Fruit fly (Drosophila melanogaster) whole organism, prepupa: ENCODE measurements around the gene CG4872.

Experiments
- CG6276 ChIP-seq: fragments of 200-800 bp; sonication (Bioruptor generic); optimal IDR thresholded peaks from 2 replicates; lab custom pipeline; 2017; ENCODE audit warnings: missing biosample characterization, mild to moderate bottlenecking, missing genetic modification characterization
- CG7368 ChIP-seq: fragments of 200-800 bp; sonication (Bioruptor generic); optimal IDR thresholded peaks from 3 replicates; lab custom pipeline; 2016; ENCODE audit warnings: missing biosample characterization, missing genetic modification characterization
- Eip93F ChIP-seq: fragments of 200-800 bp; sonication (Bioruptor generic); optimal IDR thresholded peaks from 2 replicates; lab custom pipeline; 2016; ENCODE audit warnings: missing biosample characterization, mild to moderate bottlenecking, missing genetic modification characterization
- Sox102F ChIP-seq: fragments of 200-800 bp; sonication (Bioruptor generic); optimal IDR thresholded peaks from 2 replicates; lab custom pipeline; 2016; ENCODE audit warnings: missing biosample characterization, mild to moderate bottlenecking, missing genetic modification characterization
- fd85E ChIP-seq: fragments of 200-800 bp; sonication (Bioruptor generic); optimal IDR thresholded peaks from 3 replicates; lab custom pipeline; 2016; ENCODE audit warnings: missing biosample characterization, missing genetic modification characterization
- salr ChIP-seq, 2 experiments: fragments of 200-800 bp; sonication (Bioruptor generic); optimal IDR thresholded peaks; 3 replicates each; lab custom pipeline; 2016 to 2018; ENCODE audit warnings: missing biosample characterization in 2 of 2, missing genetic modification characterization in 2 of 2, mild to moderate bottlenecking in 1 of 2

- TF ChIP-seq Sox102F (GFP tag; lab: Kevin White, UChicago): no peak
- TF ChIP-seq fd85E (GFP tag; lab: Kevin White, UChicago): no peak
- no peak for TF ChIP-seq Eip93F (GFP tag; lab: Kevin White, UChicago)
- no peak for TF ChIP-seq salr (GFP tag; optimal IDR thresholded peaks at IDR 0.05; lab: Kevin White, UChicago)
- TF ChIP-seq CG7368 (GFP tag; lab: Kevin White, UChicago): no peak
- TF ChIP-seq CG6276 (GFP tag; lab: Kevin White, UChicago): no peak
Measured at dm6 chrX:16907675-16908074, 26.5 kb downstream of the CG4872 start.
